Fruit fly (Drosophila melanogaster): ENCODE measurements around the gene CG31441.

CG31441 gene

DNA sequence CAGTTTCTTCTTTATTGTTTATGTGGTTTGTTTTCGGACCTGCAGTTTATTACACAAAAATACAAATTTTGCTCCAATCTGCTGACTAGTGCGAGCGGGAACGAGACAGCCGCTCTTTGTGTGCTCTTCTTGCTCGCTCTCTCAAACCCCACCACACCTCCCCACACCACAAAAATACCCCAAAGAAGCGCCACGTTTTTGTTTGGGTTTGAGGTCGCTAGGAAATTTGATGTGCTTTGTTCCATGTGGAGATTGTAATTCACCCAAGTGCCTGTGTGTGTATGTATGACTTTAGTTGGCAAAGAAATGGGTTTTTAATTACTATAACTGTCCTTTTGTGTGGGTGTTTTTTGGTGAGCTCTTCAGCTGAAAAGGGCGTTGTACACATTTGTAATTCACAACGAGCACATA lies 38.0 kb upstream of the CG31441 start (continued):
- TF ChIP-seq CG10431 (GFP tag; optimal IDR thresholded peaks at IDR 0.05) (no peak), Opbp (GFP tag; IDR thresholded peaks at IDR 0.05; ENCODE audit: partially characterized antibody) (no peak), disco-r (GFP tag; optimal IDR thresholded peaks at IDR 0.05) (no peak), CG4404 (GFP tag; IDR thresholded peaks at IDR 0.05) (no peak), NC2α (GFP tag; optimal IDR thresholded peaks at IDR 0.05) (no peak), CG9609 (GFP tag; optimal IDR thresholded peaks at IDR 0.05) (no peak), Sry-δ (GFP tag; optimal IDR thresholded peaks at IDR 0.05) (no peak), CG1603 (tag; optimal IDR thresholded peaks at IDR 0.05) (no peak), cad (GFP tag; optimal IDR thresholded peaks at IDR 0.05) (no peak), MESR4 (GFP tag; optimal IDR thresholded peaks at IDR 0.05) (no peak), bbx (GFP tag; IDR thresholded peaks at IDR 0.05; ENCODE audit: partially characterized antibody) (peak; percentile 41; the same call in 1 of the 2 replicates), Hr39 (optimal IDR thresholded peaks at IDR 0.05) (no peak), CG5245 (GFP tag; optimal IDR thresholded peaks at IDR 0.05) (no peak), bcd (GFP tag; optimal IDR thresholded peaks at IDR 0.05) (peak; percentile 12), CG18599 (GFP tag; optimal IDR thresholded peaks at IDR 0.05) (peak; percentile 21), CG17359 (tag; optimal IDR thresholded peaks at IDR 0.05) (no peak), Atf3 (GFP tag; optimal IDR thresholded peaks at IDR 0.05) (no peak), Dip3 (GFP tag; optimal IDR thresholded peaks at IDR 0.05) (no peak), emc (GFP tag; optimal IDR thresholded peaks at IDR 0.05) (no peak), CG18764 (GFP tag; optimal IDR thresholded peaks at IDR 0.05) (no peak), sr (GFP tag; IDR thresholded peaks at IDR 0.05) (no peak), CG6683 (GFP tag; optimal IDR thresholded peaks at IDR 0.05) (no peak)

DNA sequence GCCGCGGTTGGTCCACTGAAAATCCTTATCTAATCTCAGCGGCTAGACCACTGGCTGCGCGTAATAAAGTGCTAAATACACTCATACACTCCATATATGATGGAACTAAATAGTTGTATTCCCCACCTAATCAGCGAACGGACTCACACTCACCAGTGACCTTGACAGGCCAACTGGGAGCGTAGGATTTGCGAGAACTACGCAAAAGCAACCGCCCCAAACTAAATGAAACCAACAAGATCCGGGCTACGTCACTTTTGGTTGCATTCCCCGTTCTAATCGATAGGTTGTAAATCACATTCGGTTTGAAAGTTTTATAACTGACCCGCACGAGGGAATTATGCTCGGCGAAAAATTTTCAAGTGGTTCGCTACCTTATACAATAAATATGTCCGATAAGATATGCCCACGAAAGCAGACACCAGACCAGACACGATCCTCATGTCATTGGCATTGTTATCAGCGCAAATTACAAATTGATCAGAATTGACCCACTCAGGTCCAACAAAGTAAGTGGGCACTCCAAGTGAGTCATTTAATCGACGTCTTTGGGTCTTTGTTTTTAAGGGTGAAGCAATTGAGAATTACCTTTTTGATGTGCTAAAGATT lies 36.8 kb upstream of the CG31441 start:
- TF ChIP-seq Med (GFP tag) (peak; percentile 50), CG10543 (GFP tag; optimal IDR thresholded peaks at IDR 0.05) (peak; percentile 24), sim (GFP tag; IDR thresholded peaks at IDR 0.05) (no peak), exex (tag; optimal IDR thresholded peaks at IDR 0.05) (peak; percentile 98), Hr78 (GFP tag; optimal IDR thresholded peaks at IDR 0.05) (peak in 1 of 2 experiments; percentile 59), sob (GFP tag; IDR thresholded peaks at IDR 0.05) (0 out of 2 replicates have a peak, but pooled peaks have one; percentile 9), schlank (tag; optimal IDR thresholded peaks at IDR 0.05) (no peak), sug (tag; optimal IDR thresholded peaks at IDR 0.05) (peak; percentile 97), cwo (GFP tag; optimal IDR thresholded peaks at IDR 0.05) (peak; percentile 86), CG11247 (GFP tag; IDR thresholded peaks at IDR 0.05) (0 out of 2 replicates have a peak, but pooled peaks have one; percentile 29), Hey (tag; optimal IDR thresholded peaks at IDR 0.05) (peak; percentile 83), gem (tag; optimal IDR thresholded peaks at IDR 0.05) (peak; percentile 41), CG1024 (GFP tag; IDR thresholded peaks at IDR 0.05) (no peak), ewg (GFP tag; optimal IDR thresholded peaks at IDR 0.05) (no peak), CG10274 (GFP tag; optimal IDR thresholded peaks at IDR 0.05) (no peak), D19B (GFP tag; optimal IDR thresholded peaks at IDR 0.05) (no peak), CG34376 (GFP tag; optimal IDR thresholded peaks at IDR 0.05) (peak; percentile 64), GATAe (GFP tag; conservative IDR thresholded peaks at IDR 0.05) (peak; percentile 21; the same call in 1 of the 2 replicates), CG15696 (tag; optimal IDR thresholded peaks at IDR 0.05) (no peak), BtbVII (GFP tag; optimal IDR thresholded peaks at IDR 0.05) (peak; percentile 32), CG6765 (GFP tag; optimal IDR thresholded peaks at IDR 0.05) (peak; percentile 12), pnt (GFP tag; optimal IDR thresholded peaks at IDR 0.05) (no peak), salm (tag; optimal IDR thresholded peaks at IDR 0.05) (peak; percentile 11), sd (tag; optimal IDR thresholded peaks at IDR 0.05) (peak; percentile 82), CG31224 (GFP tag; IDR thresholded peaks at IDR 0.05) (peak; percentile 74), sima (GFP tag; optimal IDR thresholded peaks at IDR 0.05) (no peak), Pdp1 (GFP tag; optimal IDR thresholded peaks at IDR 0.05) (peak in 1 of 2 experiments; percentile 84), Ets65A (GFP tag) (peak; percentile 25), Tbp (GFP tag; optimal IDR thresholded peaks at IDR 0.05) (no peak)

All from whole organism, embryonic.